Worm (Caenorhabditis elegans) whole organism, L4/young adult: ENCODE measurements around the gene lron-7.

Source experiments
- W03F9.2 ChIP-seq: fragments of 150-350 bp; optimal IDR thresholded peaks from 2 replicates; lab custom pipeline; 2014; ENCODE audit warnings: missing biosample characterization, missing genetic modification characterization
- dao-5 ChIP-seq: sonication (generic microtip); optimal IDR thresholded peaks from 2 replicates; lab custom pipeline; 2016; ENCODE audit warnings: missing genotype, missing genetic modification characterization, moderate library complexity, missing compliant biosample characterization
- him-1 ChIP-seq: sonication (generic microtip); optimal IDR thresholded peaks from 2 replicates; lab custom pipeline; 2016; ENCODE audit warnings: missing genotype, missing genetic modification reagents, missing genetic modification characterization, missing compliant biosample characterization

Gene lron-7

ce11 chrX:7340394-7340793, 48.5 kb downstream of the lron-7 start:
- TF ChIP-seq dao-5 (tag; lab: Kevin White, UChicago) (no peak), him-1 (tag; lab: Kevin White, UChicago) (no peak), W03F9.2 (tag; lab: Kevin White, UChicago) (no peak)

- TF ChIP-seq W03F9.2 (tag; lab: Kevin White, UChicago): peak; percentile 66
- no peak for TF ChIP-seq him-1 (tag; lab: Kevin White, UChicago)
- no peak for TF ChIP-seq dao-5 (tag; lab: Kevin White, UChicago)
Observed at ce11 chrX:7340915-7341559, 49.1 kb downstream of the lron-7 start, which contains the start of gene C07D8.6. Gene C07D8.6, plus strand, starts transcription at chrX:7341509.

DNA sequence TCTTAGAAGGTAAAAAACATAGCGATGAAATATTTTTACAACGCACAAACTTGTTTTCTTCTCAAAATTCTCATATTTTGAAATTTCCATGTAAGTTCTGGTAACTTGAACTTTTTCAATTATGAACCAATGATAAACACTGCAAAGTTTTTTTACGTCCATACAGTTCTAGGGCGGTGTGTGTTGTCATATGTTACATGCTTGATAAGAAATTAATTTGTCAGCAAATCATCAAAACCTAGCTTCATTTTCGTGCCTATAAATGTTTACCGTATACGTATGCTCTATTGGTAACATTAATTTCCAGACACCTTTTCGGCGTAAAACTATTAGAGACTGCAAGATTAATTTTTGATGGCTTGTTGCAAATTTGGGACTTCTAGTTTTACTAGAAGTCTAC, 51.3 kb downstream of the lron-7 start:
- TF ChIP-seq him-1 (tag; lab: Kevin White, UChicago): no peak

ce11 chrX:7343747-7344146, 51.8 kb downstream of the lron-7 start, which contains the start of gene C07D8.5:
Gene C07D8.5, plus strand, starts transcription at chrX:7344047.
- TF ChIP-seq W03F9.2 (tag; lab: Kevin White, UChicago) (no peak), dao-5 (tag; lab: Kevin White, UChicago) (no peak), him-1 (tag; lab: Kevin White, UChicago) (no peak)
